Worm (Caenorhabditis elegans) whole organism, early embryonic: ENCODE measurements around the gene unc-46.

ENCODE experiments used
- B0310.2 ChIP-seq: sonication (generic microtip); optimal IDR thresholded peaks from 2 replicates; lab custom pipeline; 2016; ENCODE audit warnings: mild to moderate bottlenecking, missing genetic modification characterization, missing compliant biosample characterization
- F13C5.2 ChIP-seq: sonication (generic microtip); optimal IDR thresholded peaks from 2 replicates; lab custom pipeline; 2017; ENCODE audit warnings: mild to moderate bottlenecking, missing genetic modification characterization, inconsistent platforms, missing compliant biosample characterization
- aly-1 ChIP-seq: sonication (generic microtip); optimal IDR thresholded peaks from 2 replicates; lab custom pipeline; 2016; ENCODE audit warnings: missing genetic modification characterization, missing compliant biosample characterization
- ama-1 ChIP-seq: fragments of 150-350 bp; optimal IDR thresholded peaks from 2 replicates; lab custom pipeline; 2014
- ceh-13 ChIP-seq: fragments of 200-800 bp; sonication (Bioruptor generic); optimal IDR thresholded peaks from 2 replicates; lab custom pipeline; 2018; ENCODE audit warnings: mild to moderate bottlenecking, missing genetic modification characterization, missing compliant biosample characterization
- flt-1 ChIP-seq: fragments of 200-800 bp; sonication (Bioruptor generic); IDR thresholded peaks from 2 replicates; pipeline ENCODE4 v1.3.6; 2022; ENCODE audit warnings: missing genetic modification characterization, missing compliant biosample characterization
- hnd-1 ChIP-seq: sonication (generic microtip); optimal IDR thresholded peaks from 2 replicates; lab custom pipeline; 2016; ENCODE audit warnings: missing genetic modification characterization, missing compliant biosample characterization
- sea-1 ChIP-seq: fragments of 200-800 bp; sonication (Bioruptor generic); conservative IDR thresholded peaks from 2 replicates; pipeline ENCODE4 v1.3.6; 2022; ENCODE audit warnings: missing genetic modification characterization, missing compliant biosample characterization
- tbx-37 ChIP-seq: fragments of 200-800 bp; sonication (Bioruptor generic); conservative IDR thresholded peaks from 2 replicates; pipeline ENCODE4 v1.3.6; 2022; ENCODE audit warnings: missing genetic modification reagents, missing genetic modification characterization, missing compliant biosample characterization
- tra-4 ChIP-seq: sonication (generic microtip); optimal IDR thresholded peaks from 2 replicates; lab custom pipeline; 2017; ENCODE audit warnings: missing genetic modification characterization, missing compliant biosample characterization

DNA sequence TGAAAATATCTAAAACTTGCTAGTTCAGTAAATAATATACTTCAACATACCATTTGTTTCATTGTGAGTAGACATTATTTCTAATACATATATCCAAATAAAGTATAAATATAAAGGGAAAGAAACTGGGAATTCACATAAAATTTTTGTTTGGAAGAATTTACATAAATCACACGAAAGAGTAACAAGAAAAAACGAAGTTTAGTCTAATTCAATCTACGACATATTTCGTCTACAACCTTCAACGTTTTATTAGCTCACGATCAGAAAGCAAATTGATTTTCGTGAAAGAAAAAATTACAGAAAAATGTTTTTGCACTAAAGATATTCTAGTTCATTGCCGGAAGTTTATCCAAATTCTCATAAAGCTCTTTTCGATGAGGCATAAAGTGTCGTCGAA is 1.8 kb downstream of the unc-46 start, which contains the start of gene C04F5.2:
- TF ChIP-seq ama-1 (lab: Kevin White, UChicago) (no peak), B0310.2 (tag; lab: Kevin White, UChicago) (no peak), flt-1 (GFP tag; lab: Robert Waterston, UW) (no peak), ceh-13 (GFP tag; lab: Kevin White, UChicago) (no peak), hnd-1 (tag; lab: Kevin White, UChicago) (no peak), sea-1 (GFP tag; lab: Robert Waterston, UW) (no peak), tbx-37 (no peak), tra-4 (tag; lab: Kevin White, UChicago) (no peak), F13C5.2 (tag; lab: Kevin White, UChicago) (no peak), aly-1 (no peak)
